Fruit fly (Drosophila melanogaster): ENCODE results near the gene CG4239.
A peak's percentile ranks its signal among the peaks of the same experiment; 100 is the strongest.

Gene CG4239

dm6 chrX:16403811-16404420, 18.8 kb downstream of the CG4239 start (continued):
- TF ChIP-seq CG7987 (GFP tag; optimal IDR thresholded peaks at IDR 0.05) (peak; percentile 43), fru (optimal IDR thresholded peaks at IDR 0.05) (no peak), CG11696 (GFP tag; IDR thresholded peaks at IDR 0.05) (0 out of 2 replicates have a peak, but pooled peaks have one; percentile 33), Camta (GFP tag; optimal IDR thresholded peaks at IDR 0.05) (peak; percentile 56), sd (tag; optimal IDR thresholded peaks at IDR 0.05) (peak; percentile 65), Dp (GFP tag; optimal IDR thresholded peaks at IDR 0.05) (no peak), Lhr (GFP tag; optimal IDR thresholded peaks at IDR 0.05) (peak; percentile 15), danr (GFP tag; IDR thresholded peaks at IDR 0.05) (peak; percentile 58), Hsf (GFP tag; optimal IDR thresholded peaks at IDR 0.05) (peak; percentile 71), grn (GFP tag; optimal IDR thresholded peaks at IDR 0.05) (peak; percentile 94), CG8281 (tag; optimal IDR thresholded peaks at IDR 0.05) (peak; percentile 34), abd-A (tag; optimal IDR thresholded peaks at IDR 0.05) (no peak), bigmax (GFP tag; optimal IDR thresholded peaks at IDR 0.05) (no peak), klu (GFP tag; IDR thresholded peaks at IDR 0.05) (peak; percentile 29; the same call in 1 of the 2 replicates), Atf-2 (GFP tag; optimal IDR thresholded peaks at IDR 0.05) (peak; percentile 16), Dek (tag; optimal IDR thresholded peaks at IDR 0.05) (peak; percentile 84), Elba2 (GFP tag; optimal IDR thresholded peaks at IDR 0.05) (no peak), CG8924 (tag; optimal IDR thresholded peaks at IDR 0.05) (peak; percentile 83), CG1024 (GFP tag; IDR thresholded peaks at IDR 0.05) (peak; percentile 34; the same call in 1 of the 2 replicates), br (optimal IDR thresholded peaks at IDR 0.05) (no peak), salm (tag; optimal IDR thresholded peaks at IDR 0.05) (peak; percentile 60), CG14710 (tag; optimal IDR thresholded peaks at IDR 0.05) (peak; percentile 28), usp (GFP tag; optimal IDR thresholded peaks at IDR 0.05) (no peak), CG2199 (GFP tag; IDR thresholded peaks at IDR 0.05) (no peak), Rfx (GFP tag; IDR thresholded peaks at IDR 0.05) (peak; percentile 85), CG6683 (GFP tag; optimal IDR thresholded peaks at IDR 0.05) (peak; percentile 56), CG3995 (GFP tag; optimal IDR thresholded peaks at IDR 0.05) (peak; percentile 7), scrt (GFP tag; optimal IDR thresholded peaks at IDR 0.05) (no peak), esg (GFP tag; conservative IDR thresholded peaks at IDR 0.05) (peak; percentile 69), CG16779 (GFP tag; IDR thresholded peaks at IDR 0.05) (peak; percentile 80), Xbp1 (GFP tag; optimal IDR thresholded peaks at IDR 0.05) (peak; percentile 80), prd (optimal IDR thresholded peaks at IDR 0.05) (no peak), prd (GFP tag; IDR thresholded peaks at IDR 0.05) (peak; percentile 80), slp2 (GFP tag; optimal IDR thresholded peaks at IDR 0.05) (peak; percentile 23), CG7786 (GFP tag; optimal IDR thresholded peaks at IDR 0.05) (peak; percentile 31), GATAe (GFP tag; conservative IDR thresholded peaks at IDR 0.05) (peak; percentile 44), tup (GFP tag; optimal IDR thresholded peaks at IDR 0.05) (peak; percentile 37), CkIIα-i1 (GFP tag; IDR thresholded peaks at IDR 0.05) (no peak), CG10321 (GFP tag; IDR thresholded peaks at IDR 0.05) (peak; percentile 47; the same call in 1 of the 2 replicates), zfh2 (GFP tag; optimal IDR thresholded peaks at IDR 0.05) (peak; percentile 55), H15 (GFP tag; IDR thresholded peaks at IDR 0.05) (peak; percentile 65), CG1529 (GFP tag; optimal IDR thresholded peaks at IDR 0.05) (peak; percentile 5), sob (GFP tag; IDR thresholded peaks at IDR 0.05) (peak; percentile 90), CG12769 (tag; optimal IDR thresholded peaks at IDR 0.05) (no peak), CG1832 (GFP tag; optimal IDR thresholded peaks at IDR 0.05) (no peak), trem (tag; optimal IDR thresholded peaks at IDR 0.05) (peak; percentile 22), amos (GFP tag; IDR thresholded peaks at IDR 0.05; ENCODE audit: partially characterized antibody) (no peak), CG11695 (GFP tag; IDR thresholded peaks at IDR 0.05) (peak; percentile 80; the same call in 2 of the 3 replicates), HLH54F (GFP tag; optimal IDR thresholded peaks at IDR 0.05) (peak; percentile 41), Mes4 (GFP tag; optimal IDR thresholded peaks at IDR 0.05) (peak; percentile 17), Scr (GFP tag; IDR thresholded peaks at IDR 0.05; ENCODE audit: partially characterized antibody) (no peak)

Data from whole organism, embryonic.